Fruit fly (Drosophila melanogaster): ENCODE results near the gene CG10341.
A peak's percentile ranks its signal among the peaks of the same experiment; 100 is the strongest.

dm6 chr2L:18653328-18653675 lies 45.2 kb upstream of the CG10341 start:
- TF ChIP-seq CG32121 (GFP tag; IDR thresholded peaks at IDR 0.05) (no peak), Pif1A (GFP tag; optimal IDR thresholded peaks at IDR 0.05) (peak; percentile 82), EcR (GFP tag; optimal IDR thresholded peaks at IDR 0.05) (no peak), Pif1B (GFP tag; optimal IDR thresholded peaks at IDR 0.05) (peak; percentile 86), D1 (tag; optimal IDR thresholded peaks at IDR 0.05) (peak; percentile 62), CG4496 (GFP tag; IDR thresholded peaks at IDR 0.05) (peak; percentile 77), CG15710 (tag; optimal IDR thresholded peaks at IDR 0.05) (peak; percentile 78), rn (GFP tag; IDR thresholded peaks at IDR 0.05) (no peak), CG8301 (tag; optimal IDR thresholded peaks at IDR 0.05) (peak; percentile 74), gl (tag; optimal IDR thresholded peaks at IDR 0.05) (peak; percentile 50), CG14655 (GFP tag; optimal IDR thresholded peaks at IDR 0.05) (peak; percentile 78)

All from whole organism, pupa.